Worm (Caenorhabditis elegans) whole organism, L3 larva: ENCODE results near the gene C55C3.73.

Experiments used
- R02D3.7 ChIP-seq: fragments of 150-350 bp; optimal IDR thresholded peaks from 2 replicates; lab custom pipeline; 2014; ENCODE audit warnings: missing biosample characterization, missing genetic modification characterization
- ZK546.5 ChIP-seq: sonication (generic microtip); optimal IDR thresholded peaks from 2 replicates; lab custom pipeline; 2017; ENCODE audit warnings: missing biosample characterization, missing genetic modification characterization
- aly-2 ChIP-seq: fragments of 150-350 bp; optimal IDR thresholded peaks from 2 replicates; lab custom pipeline; 2014; ENCODE audit warnings: missing biosample characterization, missing genetic modification characterization
- ama-1 ChIP-seq: fragments of 150-350 bp; optimal IDR thresholded peaks from 2 replicates; lab custom pipeline; 2018
- ceh-28 ChIP-seq: fragments of 150-350 bp; optimal IDR thresholded peaks from 2 replicates; lab custom pipeline; 2014; ENCODE audit warnings: missing biosample characterization, missing genetic modification reagents, missing genetic modification characterization
- ceh-82 ChIP-seq: fragments of 150-350 bp; optimal IDR thresholded peaks from 2 replicates; lab custom pipeline; 2014; ENCODE audit warnings: missing biosample characterization, missing genetic modification characterization
- ceh-9 ChIP-seq: sonication (generic microtip); optimal IDR thresholded peaks from 2 replicates; lab custom pipeline; 2018; ENCODE audit warnings: missing biosample characterization, missing genetic modification characterization
- daf-12 ChIP-seq: fragments of 150-350 bp; optimal IDR thresholded peaks from 2 replicates; lab custom pipeline; 2014; ENCODE audit warnings: missing biosample characterization, missing genetic modification reagents, missing genetic modification characterization
- egl-27 ChIP-seq: sonication (generic microtip); optimal IDR thresholded peaks from 4 replicates; lab custom pipeline; 2017; ENCODE audit warnings: missing biosample characterization, missing genetic modification reagents, missing genetic modification characterization
- egl-5 ChIP-seq: fragments of 150-350 bp; optimal IDR thresholded peaks from 2 replicates; lab custom pipeline; 2017; ENCODE audit warnings: missing biosample characterization, missing genetic modification reagents, missing genetic modification characterization, inconsistent platforms
- elt-1 ChIP-seq: fragments of 150-350 bp; optimal IDR thresholded peaks from 2 replicates; lab custom pipeline; 2014; ENCODE audit warnings: missing biosample characterization, missing genetic modification characterization
- elt-2 ChIP-seq: sonication (generic microtip); optimal IDR thresholded peaks from 2 replicates; lab custom pipeline; 2016; ENCODE audit warnings: missing genetic modification reagents, mild to moderate bottlenecking, missing genetic modification characterization, missing compliant biosample characterization
- elt-3 ChIP-seq, 3 experiments: fragments of 150-350 bp in 1 of 3; sonication (generic microtip) in 2 of 3; optimal IDR thresholded peaks; 2 replicates in 2 of 3; 4 replicates in 1 of 3; lab custom pipeline; 2014 to 2017; ENCODE audit warnings: missing biosample characterization in 3 of 3, missing genetic modification characterization in 3 of 3
- eor-1 ChIP-seq, 2 experiments: fragments of 150-350 bp; optimal IDR thresholded peaks; 2 replicates each; lab custom pipeline; 2014 to 2018; ENCODE audit warnings: missing biosample characterization in 2 of 2, missing genetic modification characterization in 2 of 2
- fkh-2 ChIP-seq: fragments of 150-350 bp; optimal IDR thresholded peaks from 2 replicates; lab custom pipeline; 2014; ENCODE audit warnings: missing biosample characterization, missing genetic modification reagents, missing genetic modification characterization
- fos-1 ChIP-seq: fragments of 150-350 bp; optimal IDR thresholded peaks from 2 replicates; lab custom pipeline; 2014; ENCODE audit warnings: missing biosample characterization, missing genetic modification characterization
- hmg-11 ChIP-seq: sonication (generic microtip); optimal IDR thresholded peaks from 2 replicates; lab custom pipeline; 2016; ENCODE audit warnings: missing genetic modification characterization, missing compliant biosample characterization
- jun-1 ChIP-seq: fragments of 150-350 bp; optimal IDR thresholded peaks from 2 replicates; lab custom pipeline; 2014; ENCODE audit warnings: missing biosample characterization, missing genetic modification reagents, missing genetic modification characterization
- lin-15B ChIP-seq: fragments of 150-350 bp; optimal IDR thresholded peaks from 2 replicates; lab custom pipeline; 2014; ENCODE audit warnings: missing biosample characterization, missing genetic modification characterization
- lin-39 ChIP-seq: fragments of 150-350 bp; optimal IDR thresholded peaks from 2 replicates; lab custom pipeline; 2018; ENCODE audit warnings: missing biosample characterization, missing genetic modification reagents, missing genetic modification characterization
- lsy-12 ChIP-seq: sonication (generic microtip); optimal IDR thresholded peaks from 2 replicates; lab custom pipeline; 2016; ENCODE audit warnings: mild to moderate bottlenecking, missing genetic modification characterization, missing compliant biosample characterization
- mdl-1 ChIP-seq: fragments of 150-350 bp; optimal IDR thresholded peaks from 2 replicates; lab custom pipeline; 2014; ENCODE audit warnings: missing biosample characterization, missing genetic modification characterization
- mml-1 ChIP-seq: fragments of 150-350 bp; sonication (generic microtip); optimal IDR thresholded peaks from 3 replicates; lab custom pipeline; 2014; ENCODE audit warnings: missing biosample characterization, missing genetic modification characterization
- nfya-1 ChIP-seq: sonication (generic microtip); optimal IDR thresholded peaks from 2 replicates; lab custom pipeline; 2017; ENCODE audit warnings: missing genetic modification characterization, mild to moderate bottlenecking, missing compliant biosample characterization, antibody characterized with exemption, moderate library complexity; ENCODE audit not compliant: insufficient read depth
- nhr-11 ChIP-seq: fragments of 150-350 bp; optimal IDR thresholded peaks from 2 replicates; lab custom pipeline; 2014; ENCODE audit warnings: missing biosample characterization, missing genetic modification characterization
- nhr-12 ChIP-seq: fragments of 150-350 bp; optimal IDR thresholded peaks from 2 replicates; lab custom pipeline; 2014; ENCODE audit warnings: missing biosample characterization, missing genetic modification characterization
- nhr-23 ChIP-seq: fragments of 150-350 bp; optimal IDR thresholded peaks from 2 replicates; lab custom pipeline; 2014; ENCODE audit warnings: missing biosample characterization, missing genetic modification reagents, missing genetic modification characterization
- nhr-237 ChIP-seq: fragments of 150-350 bp; optimal IDR thresholded peaks from 2 replicates; lab custom pipeline; 2014; ENCODE audit warnings: missing biosample characterization, missing genetic modification characterization
- nhr-25 ChIP-seq: sonication (generic microtip); optimal IDR thresholded peaks from 2 replicates; lab custom pipeline; 2017; ENCODE audit warnings: missing biosample characterization, missing genetic modification characterization
- nhr-28 ChIP-seq: fragments of 150-350 bp; optimal IDR thresholded peaks from 2 replicates; lab custom pipeline; 2014; ENCODE audit warnings: missing biosample characterization, missing genetic modification characterization
- nhr-43 ChIP-seq: sonication (generic microtip); optimal IDR thresholded peaks from 2 replicates; lab custom pipeline; 2016; ENCODE audit warnings: mild to moderate bottlenecking, missing genetic modification characterization, missing compliant biosample characterization; ENCODE audit not compliant: poor library complexity, severe bottlenecking
- nhr-67 ChIP-seq: fragments of 150-350 bp; optimal IDR thresholded peaks from 2 replicates; lab custom pipeline; 2014; ENCODE audit warnings: missing biosample characterization, missing genetic modification characterization
- nhr-77 ChIP-seq: fragments of 150-350 bp; optimal IDR thresholded peaks from 2 replicates; lab custom pipeline; 2014; ENCODE audit warnings: missing biosample characterization, missing genetic modification characterization
- pha-4 ChIP-seq: fragments of 150-350 bp; optimal IDR thresholded peaks from 2 replicates; lab custom pipeline; 2014; ENCODE audit warnings: missing biosample characterization, missing genetic modification reagents, missing genetic modification characterization
- pqm-1 ChIP-seq: fragments of 150-350 bp; optimal IDR thresholded peaks from 2 replicates; lab custom pipeline; 2017; ENCODE audit warnings: missing biosample characterization, missing genetic modification characterization, inconsistent platforms
- skn-1 ChIP-seq: fragments of 150-350 bp; optimal IDR thresholded peaks from 2 replicates; lab custom pipeline; 2014; ENCODE audit warnings: missing biosample characterization, missing genetic modification characterization
- snpc-4 ChIP-seq: fragments of 150-350 bp; optimal IDR thresholded peaks from 2 replicates; lab custom pipeline; 2014; ENCODE audit warnings: missing biosample characterization, missing genetic modification characterization
- tbx-2 ChIP-seq: sonication (generic microtip); optimal IDR thresholded peaks from 2 replicates; lab custom pipeline; 2016; ENCODE audit warnings: mild to moderate bottlenecking, missing genetic modification characterization, missing compliant biosample characterization
- unc-62 ChIP-seq: fragments of 150-350 bp; sonication (generic microtip); optimal IDR thresholded peaks from 4 replicates; lab custom pipeline; 2014; ENCODE audit warnings: missing biosample characterization, missing genetic modification reagents, missing genetic modification characterization
- zag-1 ChIP-seq: fragments of 150-350 bp; optimal IDR thresholded peaks from 2 replicates; lab custom pipeline; 2014; ENCODE audit warnings: missing biosample characterization, missing genetic modification characterization
- ztf-11 ChIP-seq: fragments of 150-350 bp; optimal IDR thresholded peaks from 2 replicates; lab custom pipeline; 2014; ENCODE audit warnings: missing biosample characterization, missing genetic modification characterization

Gene C55C3.73

ce11 chrIV:5669459-5669858, 33.8 kb downstream of the C55C3.73 start, which contains the start of gene T19E7.6:
T19E7.6 (minus strand) TSS chrIV:5669503.
- TF ChIP-seq pha-4 (tag; lab: Kevin White, UChicago) (peak; percentile 64), mml-1 (tag; lab: Kevin White, UChicago) (no peak)

DNA sequence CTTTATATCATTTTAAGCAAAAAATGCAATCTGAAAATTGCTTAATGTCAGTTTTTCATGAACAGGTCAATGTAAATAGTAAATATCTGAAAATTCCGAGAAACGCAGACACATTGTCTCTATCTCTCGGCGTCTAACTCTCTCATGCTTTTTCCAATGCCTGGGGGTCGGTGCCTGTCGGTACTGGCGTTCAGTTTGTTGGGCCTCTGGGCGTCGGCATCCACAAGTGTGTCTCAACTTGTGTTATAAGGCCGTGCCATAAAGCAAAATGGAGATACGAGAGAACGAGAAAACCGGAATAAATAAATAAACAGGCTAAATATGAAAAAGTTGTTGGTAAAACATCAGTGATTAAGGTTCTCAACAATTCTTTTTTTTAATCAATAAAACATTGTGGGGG, 36.1 kb downstream of the C55C3.73 start:
- peak; percentile 57 for TF ChIP-seq nfya-1 (tag; lab: Kevin White, UChicago)
- no peak for TF ChIP-seq nhr-28 (tag; lab: Kevin White, UChicago)
- TF ChIP-seq daf-12 (tag; lab: Kevin White, UChicago): no peak
- peak; percentile 46 for TF ChIP-seq snpc-4 (tag; lab: Kevin White, UChicago)
- TF ChIP-seq lin-39 (tag; lab: Kevin White, UChicago): peak; percentile 21
- TF ChIP-seq ceh-28 (tag; lab: Kevin White, UChicago): peak; percentile 62
- peak; percentile 30 for TF ChIP-seq nhr-43 (tag; lab: Kevin White, UChicago)
- peak; percentile 94 for TF ChIP-seq pha-4 (tag; lab: Kevin White, UChicago)
- no peak for TF ChIP-seq zag-1 (tag; lab: Kevin White, UChicago)
- TF ChIP-seq tbx-2 (tag; lab: Kevin White, UChicago): no peak
- peak; percentile 78 for TF ChIP-seq hmg-11 (tag; lab: Kevin White, UChicago)
- no peak for TF ChIP-seq ZK546.5 (tag; lab: Kevin White, UChicago)
- no peak for TF ChIP-seq aly-2 (tag; lab: Kevin White, UChicago)
- peak; percentile 26 for TF ChIP-seq elt-2 (tag; lab: Kevin White, UChicago)
- TF ChIP-seq nhr-237 (tag; lab: Kevin White, UChicago): no peak
- peak; percentile 5 for TF ChIP-seq egl-5
- peak; percentile 81 for TF ChIP-seq ama-1 (lab: Kevin White, UChicago)
- peak; percentile 29 for TF ChIP-seq nhr-23
- TF ChIP-seq nhr-11 (tag; lab: Kevin White, UChicago): no peak

DNA sequence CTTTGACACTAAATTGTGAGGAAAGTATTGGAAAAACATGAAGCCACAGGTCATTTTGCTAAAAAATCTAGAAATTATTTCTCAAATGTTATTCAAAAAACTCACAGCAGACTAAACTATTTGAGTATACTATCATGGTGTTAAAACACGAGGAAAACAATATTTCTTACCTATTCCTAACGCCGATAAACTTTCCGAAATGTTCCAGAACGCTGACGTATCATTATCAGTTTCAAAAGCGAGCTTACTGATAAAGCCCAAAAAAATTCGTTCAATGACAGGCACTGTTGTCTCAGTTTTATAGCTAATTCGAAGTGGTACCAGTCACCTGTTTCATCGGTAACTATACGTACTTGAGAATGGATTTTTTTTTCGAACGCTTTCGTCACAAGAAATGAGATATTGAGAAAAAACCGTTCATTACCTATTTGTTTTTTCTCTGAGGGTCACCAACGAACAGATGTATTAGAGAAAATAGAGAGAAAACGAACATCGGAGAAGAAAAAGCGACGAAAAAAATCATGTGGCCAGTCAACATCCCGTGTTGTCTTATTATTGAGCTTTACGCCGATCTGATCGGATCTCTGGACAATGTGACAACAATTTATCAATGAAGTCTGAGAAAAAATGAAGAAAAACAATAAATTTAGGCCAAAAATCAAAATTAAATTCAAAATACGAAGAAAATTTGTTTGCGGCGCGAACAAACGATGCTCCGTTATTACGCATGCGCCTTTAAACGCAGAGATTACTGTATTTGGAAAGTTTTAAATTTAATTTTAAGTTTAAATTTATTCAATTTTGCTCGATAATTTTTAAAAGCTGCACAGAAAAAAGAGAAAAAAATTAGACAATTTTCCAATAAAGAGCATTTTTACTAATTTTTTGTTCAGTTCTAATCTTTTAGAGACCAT, 36.9 kb downstream of the C55C3.73 start:
- TF ChIP-seq pha-4 (tag; lab: Kevin White, UChicago) (peak; percentile 51), daf-12 (tag; lab: Kevin White, UChicago) (no peak), nhr-237 (tag; lab: Kevin White, UChicago) (no peak), snpc-4 (tag; lab: Kevin White, UChicago) (peak; percentile 61), lin-15B (tag; lab: Kevin White, UChicago) (no peak), elt-2 (tag; lab: Kevin White, UChicago) (peak; percentile 71), aly-2 (tag; lab: Kevin White, UChicago) (no peak), nhr-12 (tag; lab: Kevin White, UChicago) (no peak), pqm-1 (tag; lab: Kevin White, UChicago) (peak; percentile 42), mdl-1 (tag; lab: Kevin White, UChicago) (no peak), ceh-9 (no peak), elt-3 (tag; optimal IDR thresholded peaks at IDR 0.05; lab: Kevin White, UChicago) (no peak), nhr-28 (tag; lab: Kevin White, UChicago) (no peak), jun-1 (tag; lab: Kevin White, UChicago) (peak; percentile 8), ceh-82 (tag; lab: Kevin White, UChicago) (no peak), nhr-67 (tag; lab: Kevin White, UChicago) (no peak), nhr-77 (no peak), lsy-12 (tag; lab: Kevin White, UChicago) (no peak), nhr-11 (tag; lab: Kevin White, UChicago) (no peak), ama-1 (lab: Kevin White, UChicago) (peak; percentile 25), unc-62 (GFP tag; lab: Kevin White, UChicago) (no peak), lin-39 (tag; lab: Kevin White, UChicago) (no peak), fkh-2 (no peak)

DNA sequence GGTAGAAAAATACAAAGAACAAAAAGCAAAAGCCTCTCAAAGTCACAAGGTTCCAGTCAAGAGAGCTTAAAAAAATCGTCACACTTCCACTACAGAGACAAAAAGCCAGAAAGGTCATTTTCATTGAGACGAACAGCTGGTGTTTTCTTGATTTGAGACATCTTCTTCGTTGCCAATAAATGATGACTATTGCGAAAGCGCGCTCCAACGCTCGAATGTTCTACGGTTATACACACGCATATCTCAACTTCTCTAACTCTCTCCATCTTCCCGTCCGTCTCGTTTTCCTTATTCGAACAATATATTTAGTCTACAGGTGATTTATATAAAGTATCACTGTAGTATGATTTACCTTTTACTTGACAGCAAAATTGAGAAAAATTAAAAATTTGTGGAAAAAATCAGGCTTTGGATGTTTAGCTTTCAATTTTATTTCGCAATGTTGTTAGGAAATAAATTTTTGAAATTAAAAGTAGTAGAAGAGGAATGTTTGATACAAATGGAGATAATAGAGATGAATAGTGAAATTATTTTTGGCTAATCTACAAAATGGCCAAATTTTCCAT, 37.8 kb downstream of the C55C3.73 start:
- TF ChIP-seq nhr-11 (tag; lab: Kevin White, UChicago) (no peak), egl-27 (tag; lab: Kevin White, UChicago) (no peak), nhr-25 (peak; percentile 92), eor-1 (tag; optimal IDR thresholded peaks at IDR 0.05; lab: Kevin White, UChicago) (no peak), nhr-28 (tag; lab: Kevin White, UChicago) (no peak), R02D3.7 (tag; lab: Kevin White, UChicago) (no peak), fos-1 (tag; lab: Kevin White, UChicago) (no peak), mdl-1 (tag; lab: Kevin White, UChicago) (no peak), nhr-43 (tag; lab: Kevin White, UChicago) (peak; percentile 45), pqm-1 (tag; lab: Kevin White, UChicago) (no peak), hmg-11 (tag; lab: Kevin White, UChicago) (peak; percentile 34), ztf-11 (tag; lab: Kevin White, UChicago) (no peak), elt-3 (tag; optimal IDR thresholded peaks at IDR 0.05; lab: Kevin White, UChicago) (no peak), ceh-28 (tag; lab: Kevin White, UChicago) (no peak), lin-15B (tag; lab: Kevin White, UChicago) (peak; percentile 42), elt-1 (tag; lab: Kevin White, UChicago) (no peak), unc-62 (GFP tag; lab: Kevin White, UChicago) (no peak), ceh-9 (no peak), nhr-67 (tag; lab: Kevin White, UChicago) (no peak), elt-2 (tag; lab: Kevin White, UChicago) (peak; percentile 35), nfya-1 (tag; lab: Kevin White, UChicago) (peak; percentile 69), skn-1 (tag; lab: Kevin White, UChicago) (no peak), mml-1 (tag; lab: Kevin White, UChicago) (no peak)
